Worm (Caenorhabditis elegans): ENCODE results near the gene ceh-23.

ce11 chrIII:7815571-7816348 lies 23.6 kb upstream of the ceh-23 start:
- TF ChIP-seq dao-5 (tag; optimal IDR thresholded peaks at IDR 0.05) (no peak), W03F9.2 (tag; optimal IDR thresholded peaks at IDR 0.05) (no peak)
